Worm (Caenorhabditis elegans) whole organism, L4 larva: ENCODE results near the gene clec-186.
A peak's percentile ranks its signal among the peaks of the same experiment; 100 is the strongest.

Source experiments
- D1046.2 ChIP-seq: fragments of 200-800 bp; sonication (Bioruptor generic); IDR thresholded peaks from 2 replicates; pipeline ENCODE4 v1.3.6; 2022; ENCODE audit warnings: missing genetic modification characterization, missing compliant biosample characterization
- F26F4.8 ChIP-seq: fragments of 200-800 bp; sonication (Bioruptor generic); conservative IDR thresholded peaks from 2 replicates; pipeline ENCODE4 v1.3.6; 2022; ENCODE audit warnings: missing genetic modification characterization, missing compliant biosample characterization
- F49E8.2 ChIP-seq: sonication (generic microtip); optimal IDR thresholded peaks from 2 replicates; lab custom pipeline; 2016; ENCODE audit warnings: missing compliant biosample characterization, mild to moderate bottlenecking, missing genetic modification characterization, borderline replicate concordance
- T26A8.4 ChIP-seq: fragments of 200-800 bp; sonication (Bioruptor generic); IDR thresholded peaks from 2 replicates; pipeline ENCODE4 v1.3.6; 2022; ENCODE audit warnings: missing genetic modification characterization, missing compliant biosample characterization
- Y48G9A.11 ChIP-seq: fragments of 200-800 bp; sonication (Bioruptor generic); IDR thresholded peaks from 2 replicates; pipeline ENCODE4 v1.3.6; 2022; ENCODE audit warnings: missing genetic modification reagents, missing genetic modification characterization, missing compliant biosample characterization
- aha-1 ChIP-seq: fragments of 150-350 bp; peaks from one replicate; lab custom pipeline; 2014; ENCODE audit warnings: missing biosample characterization, missing genetic modification characterization
- aly-2 ChIP-seq: sonication (generic microtip); optimal IDR thresholded peaks from 2 replicates; lab custom pipeline; 2018; ENCODE audit warnings: missing biosample characterization, missing genetic modification characterization
- attf-4 ChIP-seq: sonication (generic microtip); optimal IDR thresholded peaks from 3 replicates; lab custom pipeline; 2017; ENCODE audit warnings: missing biosample characterization, missing genetic modification characterization
- ceh-62 ChIP-seq: sonication (generic microtip); optimal IDR thresholded peaks from 2 replicates; lab custom pipeline; 2017; ENCODE audit warnings: missing biosample characterization, missing genetic modification characterization
- daf-12 ChIP-seq: fragments of 150-350 bp; optimal IDR thresholded peaks from 2 replicates; lab custom pipeline; 2014; ENCODE audit warnings: missing biosample characterization, missing genetic modification reagents, missing genetic modification characterization
- daf-19 ChIP-seq: fragments of 200-800 bp; sonication (Bioruptor generic); conservative IDR thresholded peaks from 2 replicates; pipeline ENCODE4 v1.3.6; 2022; ENCODE audit warnings: missing genetic modification characterization, missing compliant biosample characterization
- dmd-6 ChIP-seq: fragments of 200-800 bp; sonication (Bioruptor generic); IDR thresholded peaks from 2 replicates; pipeline ENCODE4 v1.3.6; 2022; ENCODE audit warnings: missing genetic modification reagents, missing genetic modification characterization, missing compliant biosample characterization
- dmd-9 ChIP-seq: fragments of 200-800 bp; sonication (Bioruptor generic); IDR thresholded peaks from 2 replicates; pipeline ENCODE4 v1.3.6; 2022; ENCODE audit warnings: missing genetic modification reagents, missing genetic modification characterization, missing compliant biosample characterization
- egl-27 ChIP-seq: sonication (generic microtip); optimal IDR thresholded peaks from 3 replicates; lab custom pipeline; 2017; ENCODE audit warnings: missing biosample characterization, missing genetic modification reagents, missing genetic modification characterization
- hif-1 ChIP-seq, 2 experiments: sonication (generic microtip); optimal IDR thresholded peaks; 2 replicates each; lab custom pipeline; 2016 to 2017; ENCODE audit warnings: missing compliant biosample characterization in 2 of 2, missing genetic modification characterization in 2 of 2, missing genetic modification reagents in 2 of 2, missing genotype in 2 of 2, mild to moderate bottlenecking in 1 of 2
- hlh-11 ChIP-seq: fragments of 200-800 bp; sonication (Bioruptor generic); optimal IDR thresholded peaks from 2 replicates; lab custom pipeline; 2018; ENCODE audit warnings: mild to moderate bottlenecking, missing genetic modification characterization, missing compliant biosample characterization
- hmg-1.1 ChIP-seq: fragments of 200-800 bp; sonication (Bioruptor generic); IDR thresholded peaks from 2 replicates; pipeline ENCODE4 v1.3.6; 2022; ENCODE audit warnings: missing genetic modification reagents, missing genetic modification characterization, missing compliant biosample characterization
- lin-1 ChIP-seq: fragments of 200-800 bp; sonication (Bioruptor generic); IDR thresholded peaks from 2 replicates; pipeline ENCODE4 v1.3.6; 2022; ENCODE audit warnings: missing genetic modification reagents, missing genetic modification characterization, missing compliant biosample characterization
- lin-15B ChIP-seq: fragments of 150-350 bp; sonication (generic microtip); optimal IDR thresholded peaks from 3 replicates; lab custom pipeline; 2014; ENCODE audit warnings: missing biosample characterization, missing genetic modification characterization
- lin-29 ChIP-seq: fragments of 200-800 bp; sonication (Bioruptor generic); IDR thresholded peaks from 2 replicates; pipeline ENCODE4 v1.3.6; 2022; ENCODE audit warnings: missing genetic modification reagents, missing genetic modification characterization, missing compliant biosample characterization
- lsy-2 ChIP-seq, 2 experiments: fragments of 150-350 bp in 1 of 2; sonication (generic microtip) in 1 of 2; optimal IDR thresholded peaks; 2 replicates each; lab custom pipeline; 2014 to 2017; ENCODE audit warnings: missing biosample characterization in 2 of 2, missing genetic modification characterization in 2 of 2
- mdl-1 ChIP-seq, 2 experiments: fragments of 150-350 bp in 1 of 2; sonication (generic microtip) in 1 of 2; optimal IDR thresholded peaks; 2 replicates each; lab custom pipeline; 2014 to 2017; ENCODE audit warnings: missing biosample characterization in 2 of 2, missing genetic modification characterization in 2 of 2
- mdt-29 ChIP-seq: fragments of 200-800 bp; sonication (Bioruptor generic); IDR thresholded peaks from 2 replicates; pipeline ENCODE4 v1.3.6; 2022; ENCODE audit warnings: missing genetic modification reagents, missing genetic modification characterization, missing compliant biosample characterization
- mes-2 ChIP-seq: sonication (generic microtip); optimal IDR thresholded peaks from 2 replicates; lab custom pipeline; 2016; ENCODE audit warnings: missing genotype, mild to moderate bottlenecking, missing genetic modification characterization, missing compliant biosample characterization; ENCODE audit not compliant: poor library complexity, severe bottlenecking
- mxl-2 ChIP-seq: fragments of 200-800 bp; sonication (Bioruptor generic); conservative IDR thresholded peaks from 2 replicates; pipeline ENCODE4 v1.3.6; 2022; ENCODE audit warnings: missing genetic modification reagents, missing genetic modification characterization, missing compliant biosample characterization
- mxl-3 ChIP-seq: fragments of 200-800 bp; sonication (Bioruptor generic); optimal IDR thresholded peaks from 2 replicates; lab custom pipeline; 2018; ENCODE audit warnings: mild to moderate bottlenecking, missing genetic modification characterization, missing compliant biosample characterization
- nhr-10 ChIP-seq: fragments of 150-350 bp; optimal IDR thresholded peaks from 2 replicates; lab custom pipeline; 2014; ENCODE audit warnings: missing biosample characterization, missing genetic modification characterization
- nhr-25 ChIP-seq: sonication (generic microtip); optimal IDR thresholded peaks from 2 replicates; lab custom pipeline; 2017; ENCODE audit warnings: missing genetic modification characterization, mild to moderate bottlenecking, missing compliant biosample characterization, antibody characterized with exemption, moderate library complexity, borderline replicate concordance; ENCODE audit not compliant: insufficient read depth
- nhr-28 ChIP-seq: fragments of 150-350 bp; optimal IDR thresholded peaks from 2 replicates; lab custom pipeline; 2014; ENCODE audit warnings: missing biosample characterization, missing genetic modification characterization
- nhr-48 ChIP-seq: sonication (generic microtip); optimal IDR thresholded peaks from 2 replicates; lab custom pipeline; 2016; ENCODE audit warnings: mild to moderate bottlenecking, missing genetic modification characterization, missing compliant biosample characterization
- nhr-76 ChIP-seq: fragments of 150-350 bp; optimal IDR thresholded peaks from 2 replicates; lab custom pipeline; 2014; ENCODE audit warnings: missing biosample characterization, missing genetic modification characterization
- php-3 ChIP-seq: fragments of 200-800 bp; sonication (Bioruptor generic); IDR thresholded peaks from 2 replicates; pipeline ENCODE4 v1.3.6; 2022; ENCODE audit warnings: missing genetic modification reagents, missing genetic modification characterization, missing compliant biosample characterization
- pqm-1 ChIP-seq: sonication (generic microtip); optimal IDR thresholded peaks from 2 replicates; lab custom pipeline; 2017; ENCODE audit warnings: missing biosample characterization, missing genetic modification characterization
- rbr-2 ChIP-seq: sonication (generic microtip); optimal IDR thresholded peaks from 2 replicates; lab custom pipeline; 2016; ENCODE audit warnings: missing genotype, missing genetic modification characterization, missing compliant biosample characterization
- snpc-1.2 ChIP-seq: fragments of 200-800 bp; sonication (Bioruptor generic); IDR thresholded peaks from 2 replicates; pipeline ENCODE4 v1.3.6; 2022; ENCODE audit warnings: missing genetic modification reagents, missing genetic modification characterization, missing compliant biosample characterization
- spr-3 ChIP-seq: fragments of 200-800 bp; sonication (Bioruptor generic); optimal IDR thresholded peaks from 2 replicates; lab custom pipeline; 2018; ENCODE audit warnings: mild to moderate bottlenecking, missing genetic modification characterization, missing compliant biosample characterization
- tra-1 ChIP-seq: fragments of 200-800 bp; sonication (Bioruptor generic); IDR thresholded peaks from 2 replicates; pipeline ENCODE4 v1.3.6; 2022; ENCODE audit warnings: missing genetic modification reagents, missing genetic modification characterization, missing compliant biosample characterization
- unc-130 ChIP-seq: sonication (generic microtip); optimal IDR thresholded peaks from 2 replicates; lab custom pipeline; 2016; ENCODE audit warnings: missing genetic modification reagents, missing genetic modification characterization, missing compliant biosample characterization
- unc-62 ChIP-seq, 3 experiments: fragments of 150-350 bp in 1 of 3; sonication (generic microtip); optimal IDR thresholded peaks in 2 of 3; peaks in 1 of 3; 1 replicate in 1 of 3; 2 replicates in 2 of 3; lab custom pipeline; 2014 to 2017; ENCODE audit warnings: missing biosample characterization in 3 of 3, missing genetic modification characterization in 3 of 3, missing genetic modification reagents in 3 of 3, missing genotype in 1 of 3
- zag-1 ChIP-seq: fragments of 150-350 bp; optimal IDR thresholded peaks from 2 replicates; lab custom pipeline; 2014; ENCODE audit warnings: missing biosample characterization, missing genetic modification characterization
- ztf-7 ChIP-seq: fragments of 150-350 bp; optimal IDR thresholded peaks from 2 replicates; lab custom pipeline; 2014; ENCODE audit warnings: missing biosample characterization, missing genetic modification characterization

The clec-186 gene

ce11 chrIV:12830829-12831392 lies 35.0 kb upstream of the clec-186 start:
- TF ChIP-seq T26A8.4 (GFP tag; lab: Robert Waterston, UW): no peak
- TF ChIP-seq hlh-11 (tag; lab: Kevin White, UChicago): peak; percentile 1
- TF ChIP-seq aha-1 (tag; lab: Kevin White, UChicago): peak; percentile 91
- TF ChIP-seq, all 104 proteins: peak for 2

- TF ChIP-seq T26A8.4 (GFP tag; lab: Robert Waterston, UW): no peak
- peak in 1 of 2 experiments; percentile 3 for TF ChIP-seq mdl-1 (tag; optimal IDR thresholded peaks at IDR 0.05; lab: Kevin White, UChicago)
- TF ChIP-seq hif-1 (tag; optimal IDR thresholded peaks at IDR 0.05; lab: Kevin White, UChicago): no peak
- TF ChIP-seq lsy-2 (tag; optimal IDR thresholded peaks at IDR 0.05; lab: Kevin White, UChicago): peak in 1 of 2 experiments; percentile 57
- TF ChIP-seq Y48G9A.11: peak; percentile 55; the same call in 1 of the 2 replicates
- peak; percentile 23 for TF ChIP-seq F49E8.2 (tag; lab: Kevin White, UChicago)
- no peak for TF ChIP-seq egl-27 (tag; lab: Kevin White, UChicago)
- peak; percentile 80 for TF ChIP-seq snpc-1.2
- TF ChIP-seq unc-62 (GFP tag; optimal IDR thresholded peaks at IDR 0.05 in 1 of 2; lab: Kevin White, UChicago): peak in 1 of 2 experiments; percentile 86
- TF ChIP-seq unc-62 (tag; optimal IDR thresholded peaks at IDR 0.05; lab: Kevin White, UChicago): no peak
- TF ChIP-seq mes-2 (tag; lab: Kevin White, UChicago): peak; percentile 51
- TF ChIP-seq nhr-25 (tag; lab: Kevin White, UChicago): no peak
- TF ChIP-seq zag-1 (tag; lab: Kevin White, UChicago): no peak
Observed at ce11 chrIV:12831609-12832500, 34.1 kb upstream of the clec-186 start.

ce11 chrIV:12833698-12834416 lies 32.1 kb upstream of the clec-186 start:
- TF ChIP-seq daf-12 (no peak), aly-2 (no peak), ceh-62 (tag; lab: Kevin White, UChicago) (no peak), mxl-2 (GFP tag; lab: Robert Waterston, UW) (no peak), daf-19 (GFP tag; lab: Robert Waterston, UW) (no peak), dmd-9 (no peak), nhr-76 (tag; lab: Kevin White, UChicago) (no peak), F26F4.8 (no peak), nhr-48 (tag; lab: Kevin White, UChicago) (peak; percentile 70), dmd-6 (GFP tag; lab: Robert Waterston, UW) (peak; percentile 99), attf-4 (tag; lab: Kevin White, UChicago) (no peak), mxl-3 (GFP tag; lab: Kevin White, UChicago) (peak; percentile 60), lin-1 (peak; percentile 78), T26A8.4 (GFP tag; lab: Robert Waterston, UW) (no peak), ztf-7 (tag; lab: Kevin White, UChicago) (no peak), D1046.2 (GFP tag; lab: Robert Waterston, UW) (no peak), nhr-10 (tag; lab: Kevin White, UChicago) (no peak), mes-2 (tag; lab: Kevin White, UChicago) (peak; percentile 24), hlh-11 (tag; lab: Kevin White, UChicago) (peak; percentile 79), php-3 (GFP tag; lab: Robert Waterston, UW) (peak; percentile 83), aha-1 (tag; lab: Kevin White, UChicago) (peak; percentile 56), lin-29 (no peak), nhr-25 (tag; lab: Kevin White, UChicago) (no peak), tra-1 (GFP tag; lab: Robert Waterston, UW) (peak; percentile 87; the same call in 1 of the 2 replicates), unc-130 (GFP tag; lab: Kevin White, UChicago) (no peak), mdt-29 (peak; percentile 16; the same call in 1 of the 2 replicates), rbr-2 (no peak), spr-3 (GFP tag; lab: Kevin White, UChicago) (no peak), lin-15B (tag; lab: Kevin White, UChicago) (no peak), hmg-1.1 (GFP tag; lab: Robert Waterston, UW) (no peak), nhr-28 (peak; percentile 4), pqm-1 (tag; lab: Kevin White, UChicago) (peak; percentile 52)
